Fruit fly (Drosophila melanogaster) whole organism, embryonic: ENCODE results near the gene CG11309.

Experiments used
- Bdp1 ChIP-seq: fragments of 200-800 bp; sonication (Bioruptor generic); optimal IDR thresholded peaks from 3 replicates; lab custom pipeline; 2016; ENCODE audit warnings: missing biosample characterization, missing genetic modification characterization
- CG1024 ChIP-seq: fragments of 200-800 bp; sonication (Bioruptor generic); IDR thresholded peaks from 2 replicates; pipeline ENCODE4 v1.3.6; 2022; ENCODE audit warnings: missing biosample characterization, missing genetic modification characterization
- CG13775 ChIP-seq: fragments of 200-800 bp; sonication (Bioruptor generic); optimal IDR thresholded peaks from 3 replicates; lab custom pipeline; 2017; ENCODE audit warnings: missing biosample characterization, mild to moderate bottlenecking, missing genetic modification characterization
- CG14050 ChIP-seq: fragments of 200-800 bp; sonication (Bioruptor generic); IDR thresholded peaks from 3 replicates; pipeline ENCODE4 v1.3.6; 2022; ENCODE audit warnings: missing biosample characterization, missing genetic modification characterization
- CG14965 ChIP-seq: fragments of 200-800 bp; sonication (Bioruptor generic); optimal IDR thresholded peaks from 2 replicates; lab custom pipeline; 2016; ENCODE audit warnings: missing biosample characterization, missing genetic modification characterization, borderline replicate concordance
- CG15601 ChIP-seq: fragments of 200-800 bp; sonication (Bioruptor generic); optimal IDR thresholded peaks from 3 replicates; lab custom pipeline; 2019; ENCODE audit warnings: missing biosample characterization, mild to moderate bottlenecking, missing genetic modification characterization, moderate library complexity
- CG18599 ChIP-seq: fragments of 200-800 bp; sonication (Bioruptor generic); optimal IDR thresholded peaks from 3 replicates; lab custom pipeline; 2017; ENCODE audit warnings: missing biosample characterization, missing genetic modification characterization, mild to moderate bottlenecking, moderate library complexity, missing genetic modification reagents
- CG2678 ChIP-seq: fragments of 200-800 bp; sonication (Bioruptor generic); optimal IDR thresholded peaks from 3 replicates; lab custom pipeline; 2019; ENCODE audit warnings: missing biosample characterization, mild to moderate bottlenecking, missing genetic modification characterization, moderate library complexity
- CG3065 ChIP-seq: fragments of 200-800 bp; sonication (Bioruptor generic); optimal IDR thresholded peaks from 2 replicates; lab custom pipeline; 2016; ENCODE audit warnings: missing biosample characterization, missing genetic modification characterization
- CG34422 ChIP-seq: fragments of 200-800 bp; sonication (Bioruptor generic); IDR thresholded peaks from 3 replicates; pipeline ENCODE4 v1.3.6; 2022; ENCODE audit warnings: missing biosample characterization, missing genetic modification characterization
- CG4360 ChIP-seq: fragments of 200-800 bp; sonication (Bioruptor generic); IDR thresholded peaks from 2 replicates; pipeline ENCODE4 v1.3.6; 2022; ENCODE audit warnings: missing biosample characterization, missing genetic modification characterization
- CG4820 ChIP-seq: fragments of 200-800 bp; sonication (Bioruptor generic); optimal IDR thresholded peaks from 3 replicates; lab custom pipeline; 2016; ENCODE audit warnings: missing biosample characterization, missing genetic modification characterization
- CG6175 ChIP-seq: fragments of 200-800 bp; sonication (Bioruptor generic); IDR thresholded peaks from 3 replicates; pipeline ENCODE4 v1.3.6; 2022; ENCODE audit warnings: missing biosample characterization, missing genetic modification characterization
- CG6254 ChIP-seq: fragments of 200-800 bp; sonication (Bioruptor generic); optimal IDR thresholded peaks from 3 replicates; lab custom pipeline; 2017; ENCODE audit warnings: mild to moderate bottlenecking, missing biosample characterization, missing genetic modification reagents, missing genetic modification characterization
- CG8290 ChIP-seq, 3 experiments: fragments of 200-800 bp; sonication (Bioruptor generic); optimal IDR thresholded peaks; 2 replicates each; lab custom pipeline; 2016 to 2019; ENCODE audit warnings: missing biosample characterization in 3 of 3, missing genetic modification characterization in 3 of 3, mild to moderate bottlenecking in 2 of 3, moderate library complexity in 1 of 3
- CG8924 ChIP-seq: fragments of 200-800 bp; optimal IDR thresholded peaks from 3 replicates; lab custom pipeline; 2019; ENCODE audit warnings: missing biosample characterization, mild to moderate bottlenecking, missing genetic modification characterization, moderate library complexity
- CG9215 ChIP-seq: fragments of 200-800 bp; sonication (Bioruptor generic); IDR thresholded peaks from 2 replicates; pipeline ENCODE4 v1.3.6; 2022; ENCODE audit warnings: missing biosample characterization, missing genetic modification characterization
- Camta ChIP-seq: fragments of 200-800 bp; sonication (Bioruptor generic); optimal IDR thresholded peaks from 2 replicates; lab custom pipeline; 2016; ENCODE audit warnings: missing biosample characterization, missing genetic modification characterization
- CrebB ChIP-seq: fragments of 200-800 bp; sonication (Bioruptor generic); optimal IDR thresholded peaks from 3 replicates; lab custom pipeline; 2018; ENCODE audit warnings: missing biosample characterization, mild to moderate bottlenecking, missing genetic modification characterization
- D19B ChIP-seq: fragments of 200-800 bp; sonication (Bioruptor generic); optimal IDR thresholded peaks from 2 replicates; lab custom pipeline; 2017; ENCODE audit warnings: missing biosample characterization, mild to moderate bottlenecking, missing genetic modification characterization
- Dad ChIP-seq: fragments of 200-800 bp; sonication (Bioruptor generic); optimal IDR thresholded peaks from 3 replicates; lab custom pipeline; 2016; ENCODE audit warnings: missing biosample characterization, missing genetic modification characterization
- Dp ChIP-seq: fragments of 200-800 bp; sonication (Bioruptor generic); optimal IDR thresholded peaks from 2 replicates; lab custom pipeline; 2018; ENCODE audit warnings: missing biosample characterization, mild to moderate bottlenecking, missing genetic modification characterization, moderate library complexity
- Fer3 ChIP-seq: fragments of 200-800 bp; sonication (Bioruptor generic); optimal IDR thresholded peaks from 2 replicates; lab custom pipeline; 2018; ENCODE audit warnings: missing biosample characterization, mild to moderate bottlenecking, missing genetic modification characterization, moderate library complexity
- Jarid2 ChIP-seq: fragments of 200-800 bp; sonication (Bioruptor generic); optimal IDR thresholded peaks from 3 replicates; lab custom pipeline; 2017; ENCODE audit warnings: mild to moderate bottlenecking, missing biosample characterization, missing genetic modification reagents, missing genetic modification characterization
- Lhr ChIP-seq: fragments of 200-800 bp; sonication (Bioruptor generic); optimal IDR thresholded peaks from 3 replicates; lab custom pipeline; 2017; ENCODE audit warnings: mild to moderate bottlenecking, missing biosample characterization, missing genetic modification reagents, missing genetic modification characterization
- Max ChIP-seq: fragments of 200-800 bp; sonication (Bioruptor generic); optimal IDR thresholded peaks from 2 replicates; lab custom pipeline; 2016; ENCODE audit warnings: missing biosample characterization, mild to moderate bottlenecking, missing genetic modification characterization
- NfI ChIP-seq: fragments of 200-800 bp; sonication (Bioruptor generic); optimal IDR thresholded peaks from 3 replicates; lab custom pipeline; 2018; ENCODE audit warnings: missing biosample characterization, mild to moderate bottlenecking, missing genetic modification characterization, moderate library complexity
- Oaz ChIP-seq: fragments of 200-800 bp; sonication (Bioruptor generic); IDR thresholded peaks from 2 replicates; pipeline ENCODE4 v1.3.6; 2022; ENCODE audit warnings: missing biosample characterization, missing genetic modification characterization
- Optix ChIP-seq: fragments of 200-800 bp; sonication (Bioruptor generic); IDR thresholded peaks from 3 replicates; pipeline ENCODE4 v1.3.6; 2022; ENCODE audit warnings: missing biosample characterization, missing genetic modification characterization
- Sox100B ChIP-seq: fragments of 200-800 bp; sonication (Bioruptor generic); optimal IDR thresholded peaks from 3 replicates; lab custom pipeline; 2018; ENCODE audit warnings: missing biosample characterization, mild to moderate bottlenecking, missing genetic modification characterization
- ap ChIP-seq: fragments of 200-800 bp; sonication (Bioruptor generic); IDR thresholded peaks from 2 replicates; pipeline ENCODE4 v1.3.6; 2022; ENCODE audit warnings: missing biosample characterization, missing genetic modification characterization
- bbx ChIP-seq: fragments of 200-800 bp; sonication (Bioruptor generic); IDR thresholded peaks from 2 replicates; pipeline ENCODE4 v1.3.6; 2022; ENCODE audit warnings: missing biosample characterization, missing genetic modification characterization; ENCODE audit not compliant: partially characterized antibody
- croc ChIP-seq: fragments of 200-800 bp; sonication (Bioruptor generic); conservative IDR thresholded peaks from 3 replicates; pipeline ENCODE4 v1.3.6; 2022; ENCODE audit warnings: missing biosample characterization, missing genetic modification characterization
- cwo ChIP-seq: fragments of 200-800 bp; sonication (Bioruptor generic); optimal IDR thresholded peaks from 3 replicates; lab custom pipeline; 2017; ENCODE audit warnings: missing biosample characterization, missing genetic modification characterization, mild to moderate bottlenecking, moderate library complexity, missing genetic modification reagents
- danr ChIP-seq: fragments of 200-800 bp; sonication (Bioruptor generic); IDR thresholded peaks from 2 replicates; pipeline ENCODE4 v1.3.6; 2022; ENCODE audit warnings: missing biosample characterization, missing genetic modification characterization
- disco-r ChIP-seq: fragments of 200-800 bp; sonication (Bioruptor generic); optimal IDR thresholded peaks from 2 replicates; lab custom pipeline; 2016; ENCODE audit warnings: missing biosample characterization, missing genetic modification characterization
- esg ChIP-seq: fragments of 200-800 bp; sonication (Bioruptor generic); conservative IDR thresholded peaks from 2 replicates; pipeline ENCODE4 v1.3.6; 2022; ENCODE audit warnings: missing biosample characterization, missing genetic modification characterization
- eve ChIP-seq, 2 experiments: fragments of >200 bp; optimal IDR thresholded peaks; 2 replicates each; lab custom pipeline; 2017; ENCODE audit warnings: missing biosample characterization in 2 of 2, missing genetic modification characterization in 2 of 2
- exex ChIP-seq: fragments of 200-800 bp; sonication (Bioruptor generic); optimal IDR thresholded peaks from 4 replicates; lab custom pipeline; 2018; ENCODE audit warnings: missing biosample characterization, mild to moderate bottlenecking, missing genetic modification characterization, moderate library complexity
- gsb ChIP-seq: fragments of 200-800 bp; sonication (Bioruptor generic); IDR thresholded peaks from 2 replicates; pipeline ENCODE4 v1.3.6; 2022; ENCODE audit warnings: missing biosample characterization, missing genetic modification characterization
- inv ChIP-seq: fragments of 200-800 bp; sonication (Bioruptor generic); IDR thresholded peaks from 2 replicates; pipeline ENCODE4 v1.3.6; 2022; ENCODE audit warnings: missing biosample characterization, missing genetic modification characterization; ENCODE audit not compliant: partially characterized antibody
- lola ChIP-seq, 3 experiments: fragments of >200 bp in 2 of 3; fragments of 200-800 bp in 1 of 3; sonication (Bioruptor generic) in 1 of 3; optimal IDR thresholded peaks; 2 replicates each; lab custom pipeline; 2017 to 2019; ENCODE audit warnings: missing biosample characterization in 3 of 3, missing genetic modification characterization in 3 of 3, mild to moderate bottlenecking in 1 of 3, moderate library complexity in 1 of 3
- org-1 ChIP-seq: fragments of 200-800 bp; sonication (Bioruptor generic); optimal IDR thresholded peaks from 2 replicates; lab custom pipeline; 2017; ENCODE audit warnings: missing biosample characterization, missing genetic modification characterization
- sd ChIP-seq: fragments of 200-800 bp; sonication (Bioruptor generic); optimal IDR thresholded peaks from 3 replicates; lab custom pipeline; 2018; ENCODE audit warnings: missing biosample characterization, mild to moderate bottlenecking, missing genetic modification characterization, moderate library complexity
- slp2 ChIP-seq: fragments of 200-800 bp; sonication (Bioruptor generic); optimal IDR thresholded peaks from 2 replicates; lab custom pipeline; 2016; ENCODE audit warnings: missing biosample characterization, missing genetic modification characterization
- tll ChIP-seq, 2 experiments: fragments of 200-800 bp in 1 of 2; fragments of >200 bp in 1 of 2; sonication (Bioruptor generic) in 1 of 2; optimal IDR thresholded peaks; 2 replicates each; lab custom pipeline; 2017 to 2019; ENCODE audit warnings: missing biosample characterization in 2 of 2, missing genetic modification characterization in 2 of 2, mild to moderate bottlenecking in 1 of 2, moderate library complexity in 1 of 2
- zfh2 ChIP-seq: fragments of 200-800 bp; sonication (Bioruptor generic); optimal IDR thresholded peaks from 2 replicates; lab custom pipeline; 2016; ENCODE audit warnings: missing biosample characterization, missing genetic modification characterization

Gene CG11309

DNA sequence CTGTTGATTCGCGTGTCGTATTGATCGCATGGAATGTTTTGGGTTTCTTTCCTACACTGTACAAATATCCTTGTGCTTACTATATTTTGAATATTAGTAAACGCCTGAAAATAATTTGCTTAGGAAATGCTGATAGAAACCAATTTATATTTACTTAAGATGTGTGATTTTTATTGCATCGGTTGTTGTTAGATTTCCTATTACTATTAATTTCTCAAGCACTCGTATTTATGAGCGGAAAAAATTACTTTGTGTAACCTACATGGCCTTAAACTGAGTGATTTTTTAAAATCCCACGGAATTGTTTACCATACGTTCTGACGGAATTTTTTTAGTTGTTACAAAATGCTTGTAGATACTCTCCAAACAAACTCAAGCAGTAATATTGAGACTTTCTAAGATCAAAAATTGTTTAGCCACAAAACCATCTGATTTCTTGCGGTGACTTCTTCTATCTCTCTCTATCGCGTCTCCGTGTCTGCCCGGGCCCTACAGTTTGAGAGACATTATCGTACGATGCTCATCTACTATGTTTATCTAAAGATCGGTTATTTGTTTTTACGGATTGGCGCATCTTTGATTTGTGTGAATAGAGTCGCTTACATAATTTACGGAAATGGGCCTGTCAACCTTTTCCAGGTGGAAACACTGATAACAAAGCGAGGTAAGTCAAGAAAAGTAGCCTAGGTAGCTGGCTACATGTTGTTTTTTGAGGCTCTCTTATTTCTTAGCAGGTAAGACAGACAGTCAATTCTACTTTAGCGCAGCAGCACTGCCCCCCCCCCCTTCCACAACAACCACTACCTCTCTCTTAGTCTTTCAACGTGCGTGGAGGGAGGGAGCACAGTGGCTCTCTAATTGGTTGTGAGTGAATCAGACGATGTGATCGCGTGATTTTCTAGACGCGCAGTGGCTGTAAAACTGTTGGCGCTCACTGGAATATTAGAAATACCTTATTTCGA, 27.9 kb downstream of the CG11309 start (continued):
- TF ChIP-seq CG1024: no peak
- no peak for TF ChIP-seq bbx (GFP tag; lab: Robert Waterston, UW)
- TF ChIP-seq Dad: peak; percentile 29
- no peak for TF ChIP-seq CG34422 (GFP tag; lab: Robert Waterston, UW)
- TF ChIP-seq CG6175 (GFP tag; lab: Robert Waterston, UW): no peak
- TF ChIP-seq cwo (GFP tag; lab: Kevin White, UChicago): peak; percentile 97
- peak; percentile 77 for TF ChIP-seq Sox100B (GFP tag; lab: Kevin White, UChicago)
- peak; percentile 44 for TF ChIP-seq Fer3 (tag; lab: Kevin White, UChicago)
- TF ChIP-seq CG4360 (GFP tag; lab: Robert Waterston, UW): peak; percentile 75; the same call in 1 of the 2 replicates
- peak; percentile 18 for TF ChIP-seq CG8290 (GFP tag; optimal IDR thresholded peaks at IDR 0.05; lab: Kevin White, UChicago)
- TF ChIP-seq CG8290 (tag; optimal IDR thresholded peaks at IDR 0.05; lab: Kevin White, UChicago): peak in 1 of 2 experiments; percentile 12
- peak; percentile 24; the same call in 1 of the 3 replicates for TF ChIP-seq croc (GFP tag; lab: Robert Waterston, UW)
- no peak for TF ChIP-seq Optix (GFP tag; lab: Robert Waterston, UW)
- peak; percentile 18 for TF ChIP-seq D19B (GFP tag; lab: Kevin White, UChicago)
- TF ChIP-seq CrebB (tag; lab: Kevin White, UChicago): no peak
- TF ChIP-seq sd (tag; lab: Kevin White, UChicago): peak; percentile 88
- peak in 1 of 2 experiments; percentile 88 for TF ChIP-seq tll (GFP tag; optimal IDR thresholded peaks at IDR 0.05; lab: Kevin White, UChicago)
- peak; percentile 36 for TF ChIP-seq CG18599
- TF ChIP-seq Lhr (GFP tag; lab: Kevin White, UChicago): peak; percentile 33
- TF ChIP-seq NfI: peak; percentile 30
- TF ChIP-seq gsb (GFP tag; lab: Robert Waterston, UW): no peak
- TF ChIP-seq slp2 (GFP tag; lab: Kevin White, UChicago): peak; percentile 48
- no peak for TF ChIP-seq CG14965 (GFP tag; lab: Kevin White, UChicago)
- peak in 1 of 3 experiments; percentile 79 for TF ChIP-seq lola (GFP tag; optimal IDR thresholded peaks at IDR 0.05; lab: Kevin White, UChicago)
- TF ChIP-seq CG4820: peak; percentile 40
- TF ChIP-seq CG6254: peak; percentile 53
- no peak for TF ChIP-seq CG15601 (tag; lab: Kevin White, UChicago)
- peak; percentile 44 for TF ChIP-seq exex
- no peak for TF ChIP-seq ap (GFP tag; lab: Robert Waterston, UW)
- no peak for TF ChIP-seq danr
- TF ChIP-seq disco-r: peak; percentile 54
- TF ChIP-seq esg: peak; percentile 36
- peak; percentile 54 for TF ChIP-seq zfh2
- peak; percentile 54 for TF ChIP-seq Camta
- peak in 1 of 2 experiments; percentile 92 for TF ChIP-seq eve (GFP tag; optimal IDR thresholded peaks at IDR 0.05; lab: Kevin White, UChicago)
- no peak for TF ChIP-seq inv (GFP tag; lab: Robert Waterston, UW)
- TF ChIP-seq CG3065 (GFP tag; lab: Kevin White, UChicago): no peak
- TF ChIP-seq CG9215 (GFP tag; lab: Robert Waterston, UW): peak; percentile 53
- peak; percentile 32 for TF ChIP-seq Dp (GFP tag; lab: Kevin White, UChicago)
- TF ChIP-seq CG14050: no peak
- TF ChIP-seq CG2678: peak; percentile 79
- peak; percentile 5 for TF ChIP-seq Bdp1
- peak; percentile 41 for TF ChIP-seq org-1 (GFP tag; lab: Kevin White, UChicago)
- peak; percentile 68 for TF ChIP-seq CG8924 (tag; lab: Kevin White, UChicago)
- TF ChIP-seq Max (GFP tag; lab: Kevin White, UChicago): peak; percentile 71
- TF ChIP-seq CG13775: peak; percentile 75
- no peak for TF ChIP-seq Oaz
- TF ChIP-seq Jarid2 (GFP tag; lab: Kevin White, UChicago): peak; percentile 4
